Worm (Caenorhabditis elegans) whole organism, L4 larva: ENCODE measurements around the gene Y51H7C.1.

Source experiments
- D1046.2 ChIP-seq: fragments of 200-800 bp; sonication (Bioruptor generic); IDR thresholded peaks from 2 replicates; pipeline ENCODE4 v1.3.6; 2022; ENCODE audit warnings: missing genetic modification characterization, missing compliant biosample characterization
- F10B5.3 ChIP-seq: sonication (generic microtip); optimal IDR thresholded peaks from 2 replicates; lab custom pipeline; 2016; ENCODE audit warnings: mild to moderate bottlenecking, missing genetic modification characterization, missing compliant biosample characterization
- F49E8.2 ChIP-seq: sonication (generic microtip); optimal IDR thresholded peaks from 2 replicates; lab custom pipeline; 2016; ENCODE audit warnings: missing compliant biosample characterization, mild to moderate bottlenecking, missing genetic modification characterization, borderline replicate concordance
- T20F7.1 ChIP-seq: fragments of 200-800 bp; sonication (Bioruptor generic); optimal IDR thresholded peaks from 2 replicates; lab custom pipeline; 2018; ENCODE audit warnings: mild to moderate bottlenecking, missing genetic modification characterization, missing compliant biosample characterization
- Y105C5A.15 ChIP-seq: fragments of 200-800 bp; sonication (Bioruptor generic); IDR thresholded peaks from 2 replicates; pipeline ENCODE4 v1.3.6; 2022; ENCODE audit warnings: missing genetic modification characterization, missing compliant biosample characterization
- Y48G9A.11 ChIP-seq: fragments of 200-800 bp; sonication (Bioruptor generic); IDR thresholded peaks from 2 replicates; pipeline ENCODE4 v1.3.6; 2022; ENCODE audit warnings: missing genetic modification reagents, missing genetic modification characterization, missing compliant biosample characterization
- Y5F2A.4 ChIP-seq: fragments of 200-800 bp; sonication (Bioruptor generic); optimal IDR thresholded peaks from 2 replicates; lab custom pipeline; 2018; ENCODE audit warnings: mild to moderate bottlenecking, missing genetic modification characterization, missing compliant biosample characterization
- aha-1 ChIP-seq: fragments of 150-350 bp; peaks from one replicate; lab custom pipeline; 2014; ENCODE audit warnings: missing biosample characterization, missing genetic modification characterization
- ama-1 ChIP-seq: fragments of 150-350 bp; optimal IDR thresholded peaks from 2 replicates; lab custom pipeline; 2014; ENCODE audit warnings: inconsistent platforms, mixed read lengths
- attf-4 ChIP-seq: sonication (generic microtip); optimal IDR thresholded peaks from 3 replicates; lab custom pipeline; 2017; ENCODE audit warnings: missing biosample characterization, missing genetic modification characterization
- ceh-28 ChIP-seq: fragments of 150-350 bp; optimal IDR thresholded peaks from 2 replicates; lab custom pipeline; 2014; ENCODE audit warnings: missing biosample characterization, missing genetic modification reagents, missing genetic modification characterization
- ceh-44 ChIP-seq: fragments of 200-800 bp; sonication (Bioruptor generic); IDR thresholded peaks from 2 replicates; pipeline ENCODE4 v1.3.6; 2022; ENCODE audit warnings: missing genetic modification reagents, missing genetic modification characterization, missing compliant biosample characterization
- ceh-62 ChIP-seq: sonication (generic microtip); optimal IDR thresholded peaks from 2 replicates; lab custom pipeline; 2017; ENCODE audit warnings: missing biosample characterization, missing genetic modification characterization
- cey-2 ChIP-seq: sonication (generic microtip); optimal IDR thresholded peaks from 3 replicates; lab custom pipeline; 2017; ENCODE audit warnings: missing genetic modification characterization, mild to moderate bottlenecking, missing compliant biosample characterization, antibody characterized with exemption, borderline replicate concordance; ENCODE audit not compliant: insufficient read depth
- dmd-6 ChIP-seq: fragments of 200-800 bp; sonication (Bioruptor generic); IDR thresholded peaks from 2 replicates; pipeline ENCODE4 v1.3.6; 2022; ENCODE audit warnings: missing genetic modification reagents, missing genetic modification characterization, missing compliant biosample characterization
- dmd-9 ChIP-seq: fragments of 200-800 bp; sonication (Bioruptor generic); IDR thresholded peaks from 2 replicates; pipeline ENCODE4 v1.3.6; 2022; ENCODE audit warnings: missing genetic modification reagents, missing genetic modification characterization, missing compliant biosample characterization
- egl-27 ChIP-seq: sonication (generic microtip); optimal IDR thresholded peaks from 3 replicates; lab custom pipeline; 2017; ENCODE audit warnings: missing biosample characterization, missing genetic modification reagents, missing genetic modification characterization
- fkh-10 ChIP-seq: fragments of 150-350 bp; optimal IDR thresholded peaks from 2 replicates; lab custom pipeline; 2014; ENCODE audit warnings: missing biosample characterization, missing genetic modification reagents, missing genetic modification characterization
- hlh-11 ChIP-seq: fragments of 200-800 bp; sonication (Bioruptor generic); optimal IDR thresholded peaks from 2 replicates; lab custom pipeline; 2018; ENCODE audit warnings: mild to moderate bottlenecking, missing genetic modification characterization, missing compliant biosample characterization
- lin-13 ChIP-seq: fragments of 150-350 bp; optimal IDR thresholded peaks from 2 replicates; lab custom pipeline; 2014; ENCODE audit warnings: missing biosample characterization, missing genetic modification reagents, missing genetic modification characterization
- lsy-2 ChIP-seq, 2 experiments: fragments of 150-350 bp in 1 of 2; sonication (generic microtip) in 1 of 2; optimal IDR thresholded peaks; 2 replicates each; lab custom pipeline; 2014 to 2017; ENCODE audit warnings: missing biosample characterization in 2 of 2, missing genetic modification characterization in 2 of 2
- madf-5 ChIP-seq, 2 experiments: fragments of 200-800 bp; sonication (Bioruptor generic); IDR thresholded peaks; 2 replicates each; pipeline ENCODE4 v1.3.6; 2022; ENCODE audit warnings: missing compliant biosample characterization in 2 of 2, missing genetic modification characterization in 2 of 2
- mdl-1 ChIP-seq, 2 experiments: fragments of 150-350 bp in 1 of 2; sonication (generic microtip) in 1 of 2; optimal IDR thresholded peaks; 2 replicates each; lab custom pipeline; 2014 to 2017; ENCODE audit warnings: missing biosample characterization in 2 of 2, missing genetic modification characterization in 2 of 2
- mdt-29 ChIP-seq: fragments of 200-800 bp; sonication (Bioruptor generic); IDR thresholded peaks from 2 replicates; pipeline ENCODE4 v1.3.6; 2022; ENCODE audit warnings: missing genetic modification reagents, missing genetic modification characterization, missing compliant biosample characterization
- mxl-2 ChIP-seq: fragments of 200-800 bp; sonication (Bioruptor generic); conservative IDR thresholded peaks from 2 replicates; pipeline ENCODE4 v1.3.6; 2022; ENCODE audit warnings: missing genetic modification reagents, missing genetic modification characterization, missing compliant biosample characterization
- mxl-3 ChIP-seq: fragments of 200-800 bp; sonication (Bioruptor generic); optimal IDR thresholded peaks from 2 replicates; lab custom pipeline; 2018; ENCODE audit warnings: mild to moderate bottlenecking, missing genetic modification characterization, missing compliant biosample characterization
- nhr-28 ChIP-seq: fragments of 150-350 bp; optimal IDR thresholded peaks from 2 replicates; lab custom pipeline; 2014; ENCODE audit warnings: missing biosample characterization, missing genetic modification characterization
- nhr-42 ChIP-seq: fragments of 200-800 bp; sonication (Bioruptor generic); IDR thresholded peaks from 2 replicates; pipeline ENCODE4 v1.3.6; 2022; ENCODE audit warnings: missing genetic modification characterization, missing compliant biosample characterization
- nhr-48 ChIP-seq: sonication (generic microtip); optimal IDR thresholded peaks from 2 replicates; lab custom pipeline; 2016; ENCODE audit warnings: mild to moderate bottlenecking, missing genetic modification characterization, missing compliant biosample characterization
- nhr-6 ChIP-seq: fragments of 150-350 bp; optimal IDR thresholded peaks from 2 replicates; lab custom pipeline; 2014; ENCODE audit warnings: missing biosample characterization, missing genetic modification characterization
- set-16 ChIP-seq: fragments of 200-800 bp; sonication (Bioruptor generic); IDR thresholded peaks from 2 replicates; pipeline ENCODE4 v1.3.6; 2022; ENCODE audit warnings: missing genetic modification reagents, missing genetic modification characterization, missing compliant biosample characterization
- snpc-1.2 ChIP-seq: fragments of 200-800 bp; sonication (Bioruptor generic); IDR thresholded peaks from 2 replicates; pipeline ENCODE4 v1.3.6; 2022; ENCODE audit warnings: missing genetic modification reagents, missing genetic modification characterization, missing compliant biosample characterization
- tra-1 ChIP-seq: fragments of 200-800 bp; sonication (Bioruptor generic); IDR thresholded peaks from 2 replicates; pipeline ENCODE4 v1.3.6; 2022; ENCODE audit warnings: missing genetic modification reagents, missing genetic modification characterization, missing compliant biosample characterization
- unc-130 ChIP-seq: sonication (generic microtip); optimal IDR thresholded peaks from 2 replicates; lab custom pipeline; 2016; ENCODE audit warnings: missing genetic modification reagents, missing genetic modification characterization, missing compliant biosample characterization
- unc-62 ChIP-seq, 3 experiments: fragments of 150-350 bp in 1 of 3; sonication (generic microtip); optimal IDR thresholded peaks in 2 of 3; peaks in 1 of 3; 1 replicate in 1 of 3; 2 replicates in 2 of 3; lab custom pipeline; 2014 to 2017; ENCODE audit warnings: missing biosample characterization in 3 of 3, missing genetic modification characterization in 3 of 3, missing genetic modification reagents in 3 of 3, missing genotype in 1 of 3
- vab-7 ChIP-seq: fragments of 200-800 bp; sonication (Bioruptor generic); IDR thresholded peaks from 2 replicates; pipeline ENCODE4 v1.3.6; 2022; ENCODE audit warnings: missing genetic modification reagents, missing genetic modification characterization, missing compliant biosample characterization
- zfp-3 ChIP-seq: fragments of 200-800 bp; sonication (Bioruptor generic); conservative IDR thresholded peaks from 2 replicates; pipeline ENCODE4 v1.3.6; 2022; ENCODE audit warnings: missing genetic modification reagents, missing genetic modification characterization, missing compliant biosample characterization

Gene Y51H7C.1

DNA sequence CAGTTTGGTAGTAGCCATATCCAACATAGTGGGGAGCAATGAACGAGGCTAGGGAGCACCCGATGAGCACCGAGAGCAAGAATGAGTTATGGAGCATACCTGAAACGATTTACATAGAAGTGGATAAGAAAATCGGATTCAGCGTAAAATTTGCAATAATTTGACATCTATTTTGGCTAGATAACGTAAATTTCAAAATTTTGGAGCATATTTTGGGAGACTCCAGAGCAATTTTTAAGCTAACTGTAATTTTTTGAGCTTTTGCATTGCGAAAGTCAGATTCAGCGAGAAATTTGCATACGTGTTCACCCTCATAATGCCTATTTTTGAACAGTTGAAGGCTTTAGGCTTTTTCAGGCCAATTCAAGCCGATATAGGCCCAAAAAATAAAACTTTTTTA is 1.1 kb upstream of the Y51H7C.1 start, which contains the start of gene Y51H7C.13:
Gene Y51H7C.13, minus strand, starts transcription at position 101 of the 400 bp plus-strand sequence.
- TF ChIP-seq cey-2, result no peak
- TF ChIP-seq F10B5.3 (tag; lab: Kevin White, UChicago), result no peak
- no peak for TF ChIP-seq Y48G9A.11 (GFP tag; lab: Robert Waterston, UW)
- no peak for TF ChIP-seq dmd-6 (GFP tag; lab: Robert Waterston, UW)
- TF ChIP-seq F49E8.2, result no peak
- no peak for TF ChIP-seq ama-1
- no peak for TF ChIP-seq mxl-3
- TF ChIP-seq snpc-1.2, result no peak
- no peak for TF ChIP-seq ceh-62 (tag; lab: Kevin White, UChicago)
- TF ChIP-seq unc-62 (GFP tag; optimal IDR thresholded peaks at IDR 0.05 in 1 of 2; lab: Kevin White, UChicago), result no peak
- no peak for TF ChIP-seq unc-62 (tag; optimal IDR thresholded peaks at IDR 0.05; lab: Kevin White, UChicago)
- no peak for TF ChIP-seq D1046.2
- TF ChIP-seq, all 104 proteins: peak for 0

DNA sequence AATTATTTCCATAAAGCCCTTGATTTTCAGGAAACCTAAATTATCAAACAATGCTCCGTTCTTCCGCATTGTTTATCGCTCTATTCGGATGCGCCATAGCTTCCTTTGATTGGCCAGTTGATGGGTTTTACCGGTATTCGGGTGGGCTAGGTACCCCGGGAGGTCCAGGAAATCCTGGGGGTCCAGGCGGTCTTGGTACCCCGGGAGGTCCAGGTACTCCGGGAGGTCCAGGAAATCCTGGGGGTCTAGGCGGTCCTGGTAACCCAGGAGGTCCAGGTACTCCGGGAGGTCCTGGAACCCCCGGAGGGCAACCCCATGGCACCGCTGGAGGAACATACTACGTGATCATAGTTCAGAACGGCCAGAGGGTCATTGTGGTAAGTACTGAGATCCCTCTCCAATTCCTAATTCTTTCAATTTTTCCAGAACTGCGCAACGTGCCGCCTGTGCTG is 3.0 kb downstream of the Y51H7C.1 start, which contains the start of gene H17B01.2:
Gene H17B01.2, plus strand, starts transcription at position 51 of the 452 bp plus-strand sequence.
- TF ChIP-seq mxl-2 (GFP tag; lab: Robert Waterston, UW) (no peak), egl-27 (no peak), tra-1 (GFP tag; lab: Robert Waterston, UW) (0 out of 2 replicates have a peak, but pooled peaks have one; percentile 24), D1046.2 (0 out of 2 replicates have a peak, but pooled peaks have one; percentile 22), aha-1 (tag; lab: Kevin White, UChicago) (peak; percentile 44), set-16 (peak; percentile 94)

DNA sequence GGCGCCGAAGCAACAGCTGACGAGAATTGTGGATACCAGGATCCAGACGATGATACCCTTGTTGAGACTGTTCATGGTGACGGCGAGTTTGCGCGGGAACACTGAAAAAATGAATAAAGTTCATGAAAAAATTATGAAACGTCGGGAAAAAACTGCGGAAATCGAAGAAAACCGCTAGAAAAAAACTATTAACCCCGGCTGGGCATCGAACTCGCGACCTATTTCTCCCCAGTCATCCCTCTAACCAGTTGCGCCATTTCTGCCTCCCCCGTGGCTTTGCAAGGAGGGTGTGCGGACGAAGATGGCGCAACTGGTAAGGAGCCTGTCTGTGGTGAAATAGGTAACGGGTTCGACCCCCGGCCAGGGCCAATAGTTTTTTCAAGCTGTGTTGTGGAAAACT is 6.0 kb downstream of the Y51H7C.1 start, which contains the start of gene H17B01.5:
Gene H17B01.5, minus strand, starts transcription at position 101 of the 400 bp plus-strand sequence.
- TF ChIP-seq set-16 (peak; percentile 29; the same call in 1 of the 2 replicates), madf-5 (GFP tag; IDR thresholded peaks at IDR 0.05; lab: Robert Waterston, UW) (no peak), nhr-48 (no peak), lin-13 (GFP tag; lab: Kevin White, UChicago) (no peak), aha-1 (tag; lab: Kevin White, UChicago) (no peak)

DNA sequence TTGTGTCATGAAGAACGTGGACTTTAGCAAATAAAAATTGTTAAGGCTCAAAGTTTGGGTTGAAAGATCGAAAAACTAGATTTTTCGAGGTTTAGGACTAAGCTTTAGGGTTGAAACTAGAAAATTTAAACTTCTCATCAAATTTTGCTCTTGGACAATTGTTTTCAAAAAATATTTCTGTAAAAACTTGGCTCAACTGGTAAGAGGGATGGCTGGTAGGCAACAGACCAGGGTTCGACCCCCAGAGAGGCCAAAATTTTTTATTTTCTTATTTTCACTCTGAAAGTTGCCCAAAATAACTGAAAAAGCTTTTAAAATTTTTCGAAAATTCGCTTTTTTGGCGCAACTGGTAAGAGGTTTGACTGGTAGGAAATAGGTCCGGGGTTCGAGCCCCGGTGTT is 7.3 kb downstream of the Y51H7C.1 start:
- TF ChIP-seq ceh-44 (GFP tag; lab: Robert Waterston, UW) (no peak), Y5F2A.4 (GFP tag; lab: Kevin White, UChicago) (no peak), hlh-11 (tag; lab: Kevin White, UChicago) (no peak), unc-130 (no peak), zfp-3 (GFP tag; lab: Robert Waterston, UW) (no peak), nhr-42 (GFP tag; lab: Robert Waterston, UW) (no peak), lsy-2 (tag; optimal IDR thresholded peaks at IDR 0.05; lab: Kevin White, UChicago) (no peak), mdl-1 (tag; optimal IDR thresholded peaks at IDR 0.05; lab: Kevin White, UChicago) (no peak), lin-13 (GFP tag; lab: Kevin White, UChicago) (no peak), nhr-6 (no peak), T20F7.1 (GFP tag; lab: Kevin White, UChicago) (no peak), attf-4 (no peak), fkh-10 (GFP tag; lab: Kevin White, UChicago) (no peak), mdt-29 (no peak), mxl-3 (no peak), ceh-28 (tag; lab: Kevin White, UChicago) (no peak), snpc-1.2 (no peak)

DNA sequence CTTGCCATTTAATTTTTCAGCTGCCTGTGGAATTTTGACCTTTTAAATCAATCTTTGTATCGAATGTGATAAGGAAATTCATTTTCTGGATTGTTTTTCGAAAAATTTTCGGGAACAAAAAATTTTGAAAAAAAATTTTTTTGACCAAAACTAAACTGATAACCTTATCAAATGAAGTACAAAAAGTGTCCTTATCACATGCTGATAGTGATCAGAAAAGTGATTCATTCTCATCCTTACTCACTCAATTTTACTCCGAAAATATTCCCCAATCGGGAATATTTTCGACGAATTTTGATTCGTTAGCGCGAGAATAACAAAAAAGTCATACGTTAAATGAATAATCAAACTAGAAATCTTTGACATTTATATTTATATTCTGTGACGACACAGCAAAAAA is 7.8 kb downstream of the Y51H7C.1 start:
- TF ChIP-seq vab-7, result no peak
- TF ChIP-seq dmd-9 (GFP tag; lab: Robert Waterston, UW), result no peak
- TF ChIP-seq nhr-28 (tag; lab: Kevin White, UChicago), result peak; percentile 13
- peak; percentile 61; the same call in 1 of the 2 replicates for TF ChIP-seq dmd-6 (GFP tag; lab: Robert Waterston, UW)
- TF ChIP-seq Y105C5A.15 (GFP tag; lab: Robert Waterston, UW), result no peak
- TF ChIP-seq fkh-10 (GFP tag; lab: Kevin White, UChicago), result no peak
